Fruit fly (Drosophila melanogaster) whole organism, embryonic: ENCODE data around the gene CG14022.
A peak's percentile ranks its signal among the peaks of the same experiment; 100 is the strongest.

Experiments
- Atf6 ChIP-seq: fragments of 200-800 bp; sonication (Bioruptor generic); IDR thresholded peaks from 2 replicates; pipeline ENCODE4 v1.3.6; 2022; ENCODE audit warnings: missing biosample characterization, missing genetic modification characterization
- CG10274 ChIP-seq: fragments of 200-800 bp; sonication (Bioruptor generic); optimal IDR thresholded peaks from 3 replicates; lab custom pipeline; 2017; ENCODE audit warnings: missing biosample characterization, mild to moderate bottlenecking, missing genetic modification characterization
- CG10543 ChIP-seq: fragments of 200-800 bp; sonication (Bioruptor generic); optimal IDR thresholded peaks from 3 replicates; lab custom pipeline; 2017; ENCODE audit warnings: missing biosample characterization, mild to moderate bottlenecking, missing genetic modification characterization, moderate library complexity
- CG11723 ChIP-seq: fragments of 200-800 bp; sonication (Bioruptor generic); optimal IDR thresholded peaks from 2 replicates; lab custom pipeline; 2017; ENCODE audit warnings: missing biosample characterization, mild to moderate bottlenecking, missing genetic modification characterization
- CG12769 ChIP-seq: fragments of 200-800 bp; sonication (Bioruptor generic); optimal IDR thresholded peaks from 2 replicates; lab custom pipeline; 2019; ENCODE audit warnings: missing biosample characterization, mild to moderate bottlenecking, missing genetic modification characterization, moderate library complexity
- CG17385 ChIP-seq: fragments of 200-800 bp; sonication (Bioruptor generic); optimal IDR thresholded peaks from 3 replicates; lab custom pipeline; 2018; ENCODE audit warnings: missing biosample characterization, mild to moderate bottlenecking, missing genetic modification characterization
- CG18599 ChIP-seq: fragments of 200-800 bp; sonication (Bioruptor generic); optimal IDR thresholded peaks from 3 replicates; lab custom pipeline; 2017; ENCODE audit warnings: missing biosample characterization, missing genetic modification characterization, mild to moderate bottlenecking, moderate library complexity, missing genetic modification reagents
- CG18764 ChIP-seq: fragments of 200-800 bp; sonication (Bioruptor generic); optimal IDR thresholded peaks from 3 replicates; lab custom pipeline; 2016; ENCODE audit warnings: missing biosample characterization, missing genetic modification characterization
- CG34376 ChIP-seq: fragments of 200-800 bp; sonication (Bioruptor generic); optimal IDR thresholded peaks from 2 replicates; lab custom pipeline; 2018; ENCODE audit warnings: missing biosample characterization, mild to moderate bottlenecking, missing genetic modification characterization
- CG4360 ChIP-seq: fragments of 200-800 bp; sonication (Bioruptor generic); IDR thresholded peaks from 2 replicates; pipeline ENCODE4 v1.3.6; 2022; ENCODE audit warnings: missing biosample characterization, missing genetic modification characterization
- CG5180 ChIP-seq: fragments of 200-800 bp; sonication (Bioruptor generic); optimal IDR thresholded peaks from 3 replicates; lab custom pipeline; 2017; ENCODE audit warnings: missing biosample characterization, missing genetic modification characterization, mild to moderate bottlenecking, moderate library complexity, missing genetic modification reagents
- CG5953 ChIP-seq: fragments of 200-800 bp; sonication (Bioruptor generic); IDR thresholded peaks from 2 replicates; pipeline ENCODE4 v1.3.6; 2022; ENCODE audit warnings: missing biosample characterization, missing genetic modification characterization
- CG6272 ChIP-seq: fragments of 200-800 bp; sonication (Bioruptor generic); IDR thresholded peaks from 2 replicates; pipeline ENCODE4 v1.3.6; 2022; ENCODE audit warnings: missing biosample characterization, missing genetic modification characterization
- CG6689 ChIP-seq: fragments of 200-800 bp; sonication (Bioruptor generic); IDR thresholded peaks from 2 replicates; pipeline ENCODE4 v1.3.6; 2022; ENCODE audit warnings: missing biosample characterization, missing genetic modification characterization
- CG6765 ChIP-seq: fragments of 200-800 bp; sonication (Bioruptor generic); optimal IDR thresholded peaks from 3 replicates; lab custom pipeline; 2017; ENCODE audit warnings: missing biosample characterization, mild to moderate bottlenecking, missing genetic modification characterization
- CG9437 ChIP-seq: fragments of 200-800 bp; sonication (Bioruptor generic); optimal IDR thresholded peaks from 2 replicates; lab custom pipeline; 2018; ENCODE audit warnings: missing biosample characterization, mild to moderate bottlenecking, missing genetic modification characterization
- Deaf1 ChIP-seq: fragments of 200-800 bp; optimal IDR thresholded peaks from 3 replicates; lab custom pipeline; 2019; ENCODE audit warnings: missing biosample characterization, mild to moderate bottlenecking, missing genetic modification characterization, moderate library complexity
- Drgx ChIP-seq: fragments of 200-800 bp; sonication (Bioruptor generic); IDR thresholded peaks from 2 replicates; pipeline ENCODE4 v1.3.6; 2022; ENCODE audit warnings: missing biosample characterization, missing genetic modification characterization
- Ets65A ChIP-seq: fragments of 200-800 bp; sonication (Bioruptor generic); peaks from one replicate; lab custom pipeline; 2016; ENCODE audit warnings: missing biosample characterization, missing genetic modification characterization
- HHEX ChIP-seq: fragments of 200-800 bp; sonication (Bioruptor generic); optimal IDR thresholded peaks from 3 replicates; lab custom pipeline; 2017; ENCODE audit warnings: missing biosample characterization, mild to moderate bottlenecking, missing genetic modification characterization, missing genetic modification reagents
- HLH3B ChIP-seq: fragments of 200-800 bp; sonication (Bioruptor generic); IDR thresholded peaks from 2 replicates; pipeline ENCODE4 v1.3.6; 2022; ENCODE audit warnings: missing biosample characterization, missing genetic modification characterization
- Hr78 ChIP-seq, 2 experiments: fragments of 200-800 bp in 1 of 2; fragments of >200 bp in 1 of 2; sonication (Bioruptor generic) in 1 of 2; optimal IDR thresholded peaks; 2 replicates each; lab custom pipeline; 2017 to 2019; ENCODE audit warnings: missing biosample characterization in 2 of 2, missing genetic modification characterization in 2 of 2, mild to moderate bottlenecking in 1 of 2, moderate library complexity in 1 of 2
- Med ChIP-seq: fragments of 200-800 bp; sonication (Bioruptor generic); peaks from one replicate; lab custom pipeline; 2016; ENCODE audit warnings: missing biosample characterization, missing genetic modification characterization, mild to moderate bottlenecking, inconsistent platforms, moderate library complexity
- YL-1 ChIP-seq: fragments of 200-800 bp; sonication (Bioruptor generic); optimal IDR thresholded peaks from 3 replicates; lab custom pipeline; 2017; ENCODE audit warnings: missing biosample characterization, mild to moderate bottlenecking, missing genetic modification characterization
- ato ChIP-seq: fragments of 200-800 bp; sonication (Bioruptor generic); IDR thresholded peaks from 2 replicates; pipeline ENCODE4 v1.3.6; 2022; ENCODE audit warnings: missing biosample characterization, missing genetic modification characterization; ENCODE audit not compliant: partially characterized antibody
- cg ChIP-seq: fragments of 200-800 bp; sonication (Bioruptor generic); optimal IDR thresholded peaks from 3 replicates; lab custom pipeline; 2019; ENCODE audit warnings: missing biosample characterization, mild to moderate bottlenecking, missing genetic modification characterization, moderate library complexity
- chinmo ChIP-seq: fragments of 200-800 bp; sonication (Bioruptor generic); IDR thresholded peaks from 4 replicates; pipeline ENCODE4 v1.3.6; 2022; ENCODE audit warnings: missing biosample characterization, missing genetic modification characterization; ENCODE audit not compliant: partially characterized antibody
- ci ChIP-seq: fragments of 200-800 bp; sonication (Bioruptor generic); IDR thresholded peaks from 3 replicates; pipeline ENCODE4 v1.3.6; 2022; ENCODE audit warnings: missing biosample characterization, missing genetic modification characterization
- crol ChIP-seq: fragments of 200-800 bp; sonication (Bioruptor generic); IDR thresholded peaks from 2 replicates; pipeline ENCODE4 v1.3.6; 2022; ENCODE audit warnings: missing biosample characterization, missing genetic modification characterization
- dysf ChIP-seq: fragments of 200-800 bp; sonication (Bioruptor generic); IDR thresholded peaks from 3 replicates; pipeline ENCODE4 v1.3.6; 2022; ENCODE audit warnings: missing biosample characterization, missing genetic modification characterization
- kay ChIP-seq: fragments of 200-800 bp; sonication (Bioruptor generic); optimal IDR thresholded peaks from 2 replicates; lab custom pipeline; 2016; ENCODE audit warnings: missing biosample characterization, missing genetic modification characterization
- kni ChIP-seq: fragments of 200-800 bp; sonication (Bioruptor generic); optimal IDR thresholded peaks from 3 replicates; lab custom pipeline; 2017; ENCODE audit warnings: mild to moderate bottlenecking, missing biosample characterization, missing genetic modification reagents, missing genetic modification characterization
- lbe ChIP-seq: fragments of 200-800 bp; sonication (Bioruptor generic); optimal IDR thresholded peaks from 2 replicates; lab custom pipeline; 2016; ENCODE audit warnings: missing biosample characterization, mild to moderate bottlenecking, missing genetic modification characterization
- otp ChIP-seq: fragments of 200-800 bp; sonication (Bioruptor generic); IDR thresholded peaks from 3 replicates; pipeline ENCODE4, ENCODE4 v1.3.6; 2022; ENCODE audit warnings: missing biosample characterization, missing genetic modification characterization
- pan ChIP-seq, 4 experiments: fragments of >200 bp in 3 of 4; fragments of 200-800 bp in 1 of 4; sonication (Bioruptor generic) in 1 of 4; optimal IDR thresholded peaks in 3 of 4; IDR thresholded peaks in 1 of 4; 2 replicates each; pipeline versions ENCODE4 v1.3.6 to Lab custom; 2017 to 2022; ENCODE audit warnings: missing biosample characterization in 2 of 4, missing genetic modification characterization in 2 of 4, mixed read lengths in 1 of 4
- prd ChIP-seq, 3 experiments: fragments of >200 bp in 2 of 3; fragments of 200-800 bp in 1 of 3; sonication (Bioruptor generic) in 1 of 3; optimal IDR thresholded peaks in 2 of 3; IDR thresholded peaks in 1 of 3; 2 replicates in 2 of 3; 3 replicates in 1 of 3; pipeline versions ENCODE4 v1.3.6 to Lab custom; 2017 to 2022; ENCODE audit warnings: missing biosample characterization in 1 of 3, missing genetic modification characterization in 1 of 3
- ranshi ChIP-seq: fragments of 200-800 bp; sonication (Bioruptor generic); IDR thresholded peaks from 2 replicates; pipeline ENCODE4 v1.3.6; 2022; ENCODE audit warnings: missing biosample characterization, missing genetic modification characterization
- salm ChIP-seq: fragments of 200-800 bp; sonication (Bioruptor generic); optimal IDR thresholded peaks from 2 replicates; lab custom pipeline; 2018; ENCODE audit warnings: missing biosample characterization, mild to moderate bottlenecking, missing genetic modification characterization
- sens-2 ChIP-seq: fragments of 200-800 bp; sonication (Bioruptor generic); IDR thresholded peaks from 2 replicates; pipeline ENCODE4 v1.3.6; 2022; ENCODE audit warnings: missing biosample characterization, missing genetic modification characterization
- so ChIP-seq: fragments of 200-800 bp; sonication (Bioruptor generic); IDR thresholded peaks from 3 replicates; pipeline ENCODE4 v1.3.6; 2022; ENCODE audit warnings: missing biosample characterization, missing genetic modification characterization
- sob ChIP-seq: fragments of 200-800 bp; sonication (Bioruptor generic); IDR thresholded peaks from 2 replicates; pipeline ENCODE4 v1.3.6; 2022; ENCODE audit warnings: missing biosample characterization, missing genetic modification characterization
- sqz ChIP-seq: fragments of 200-800 bp; sonication (Bioruptor generic); optimal IDR thresholded peaks from 3 replicates; lab custom pipeline; 2018; ENCODE audit warnings: missing biosample characterization, mild to moderate bottlenecking, missing genetic modification characterization
- tin ChIP-seq: fragments of 200-800 bp; sonication (Bioruptor generic); optimal IDR thresholded peaks from 3 replicates; lab custom pipeline; 2016; ENCODE audit warnings: missing biosample characterization, missing genetic modification characterization
- trh ChIP-seq: fragments of 200-800 bp; sonication (Bioruptor generic); optimal IDR thresholded peaks from 2 replicates; lab custom pipeline; 2016; ENCODE audit warnings: missing biosample characterization, missing genetic modification characterization
- vvl ChIP-seq: fragments of 200-800 bp; sonication (Bioruptor generic); IDR thresholded peaks from 2 replicates; pipeline ENCODE4 v1.3.6; 2022; ENCODE audit warnings: missing biosample characterization, missing genetic modification characterization

Gene CG14022

DNA sequence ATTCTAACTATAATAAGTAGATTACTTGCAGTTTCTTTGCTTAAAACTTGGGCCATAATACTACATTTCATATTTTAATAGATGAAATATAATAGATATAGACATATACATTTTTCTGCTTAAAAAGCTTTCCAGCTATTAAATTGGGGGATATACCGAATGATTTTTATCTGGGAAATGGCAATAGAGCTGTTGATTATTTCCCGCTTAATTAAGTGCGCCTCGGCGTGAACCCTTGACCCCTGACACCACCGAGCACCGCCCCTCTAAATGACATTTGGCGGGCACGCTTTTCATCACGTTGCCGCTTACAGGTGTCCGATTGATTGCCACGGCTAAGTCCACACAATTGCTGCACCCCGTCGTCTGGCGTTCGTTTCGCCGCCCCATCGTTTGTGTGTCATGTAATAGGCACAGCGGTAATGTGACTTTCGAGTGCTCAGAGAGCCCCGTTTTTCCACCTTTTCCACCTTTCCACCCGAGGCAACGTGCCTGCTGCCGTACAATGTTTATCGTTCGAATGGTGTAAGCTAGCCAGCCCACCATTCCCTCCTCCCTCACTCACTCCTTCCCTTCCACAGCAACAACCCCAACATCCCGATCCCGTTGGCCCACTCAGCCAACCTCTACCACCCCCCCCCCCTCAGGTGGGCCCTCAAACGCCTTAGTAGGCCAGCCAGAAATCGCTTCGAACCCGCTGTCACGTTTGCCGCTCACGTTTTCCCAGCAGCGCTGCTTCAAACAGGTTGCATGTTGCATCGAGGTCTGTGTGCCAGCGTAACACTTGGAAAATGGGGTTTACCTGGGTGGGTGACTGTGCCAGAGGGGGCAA lies 27.7 kb downstream of the CG14022 start (continued):
- TF ChIP-seq CG11723 (GFP tag; lab: Kevin White, UChicago) (no peak), Ets65A (GFP tag; lab: Kevin White, UChicago) (peak; percentile 14), crol (GFP tag; lab: Robert Waterston, UW) (peak; percentile 99), Drgx (GFP tag; lab: Robert Waterston, UW) (no peak), sob (GFP tag; lab: Robert Waterston, UW) (0 out of 2 replicates have a peak, but pooled peaks have one; percentile 11), prd (optimal IDR thresholded peaks at IDR 0.05; lab: Kevin White, UChicago) (no peak), prd (GFP tag; IDR thresholded peaks at IDR 0.05; lab: Robert Waterston, UW) (0 out of 3 replicates have a peak, but pooled peaks have one; percentile 8), Med (GFP tag; lab: Kevin White, UChicago) (peak; percentile 68), ci (GFP tag; lab: Robert Waterston, UW) (peak; percentile 4; the same call in 1 of the 3 replicates), Hr78 (GFP tag; optimal IDR thresholded peaks at IDR 0.05; lab: Kevin White, UChicago) (peak in 1 of 2 experiments; percentile 86), CG18599 (GFP tag; lab: Kevin White, UChicago) (peak; percentile 20), ranshi (no peak), CG10543 (peak; percentile 35), cg (GFP tag; lab: Kevin White, UChicago) (peak; percentile 31), CG5953 (GFP tag; lab: Robert Waterston, UW) (0 out of 2 replicates have a peak, but pooled peaks have one; percentile 6)

dm6 chr2L:5300237-5300668 lies 28.4 kb downstream of the CG14022 start:
- no peak for TF ChIP-seq kay
- peak; percentile 48 for TF ChIP-seq cg (GFP tag; lab: Kevin White, UChicago)
- peak; percentile 28; the same call in 1 of the 2 replicates for TF ChIP-seq vvl (GFP tag; lab: Robert Waterston, UW)
- TF ChIP-seq CG6689, result 0 out of 2 replicates have a peak, but pooled peaks have one; percentile 36
- TF ChIP-seq sens-2, result peak; percentile 79; the same call in 1 of the 2 replicates
- no peak for TF ChIP-seq lbe (GFP tag; lab: Kevin White, UChicago)
- TF ChIP-seq CG6765 (GFP tag; lab: Kevin White, UChicago), result no peak
- TF ChIP-seq CG6272 (GFP tag; lab: Robert Waterston, UW), result no peak
- no peak for TF ChIP-seq otp (GFP tag; lab: Robert Waterston, UW)
- peak; percentile 87 for TF ChIP-seq CG5180 (GFP tag; lab: Kevin White, UChicago)
- no peak for TF ChIP-seq dysf (GFP tag; lab: Robert Waterston, UW)
- TF ChIP-seq CG4360 (GFP tag; lab: Robert Waterston, UW), result peak; percentile 87
- TF ChIP-seq CG18764 (GFP tag; lab: Kevin White, UChicago), result no peak
- no peak for TF ChIP-seq YL-1 (GFP tag; lab: Kevin White, UChicago)
- peak; percentile 8 for TF ChIP-seq CG12769 (tag; lab: Kevin White, UChicago)
- TF ChIP-seq HHEX (GFP tag; lab: Kevin White, UChicago), result peak; percentile 4
- TF ChIP-seq HLH3B (GFP tag; lab: Robert Waterston, UW), result no peak
- TF ChIP-seq so, result 0 out of 3 replicates have a peak, but pooled peaks have one; percentile 15
- TF ChIP-seq CG9437 (GFP tag; lab: Kevin White, UChicago), result no peak
- peak; percentile 85 for TF ChIP-seq crol (GFP tag; lab: Robert Waterston, UW)
- TF ChIP-seq CG10274 (GFP tag; lab: Kevin White, UChicago), result no peak
- peak; percentile 21 for TF ChIP-seq kni (GFP tag; lab: Kevin White, UChicago)
- no peak for TF ChIP-seq ato
- TF ChIP-seq CG34376 (GFP tag; lab: Kevin White, UChicago), result no peak
- peak; percentile 1 for TF ChIP-seq Deaf1 (tag; lab: Kevin White, UChicago)
- TF ChIP-seq tin, result no peak
- peak; percentile 31 for TF ChIP-seq sqz
- no peak for TF ChIP-seq salm
- TF ChIP-seq trh (GFP tag; lab: Kevin White, UChicago), result no peak
- peak; percentile 67 for TF ChIP-seq CG17385 (GFP tag; lab: Kevin White, UChicago)
- TF ChIP-seq Atf6 (GFP tag; lab: Robert Waterston, UW), result no peak
- TF ChIP-seq chinmo (GFP tag; lab: Robert Waterston, UW), result 0 out of 4 replicates have a peak, but pooled peaks have one; percentile 53
- no peak for TF ChIP-seq pan (optimal IDR thresholded peaks at IDR 0.05; lab: Kevin White, UChicago)
- peak in 1 of 2 experiments; percentile 19 for TF ChIP-seq pan (GFP tag; optimal IDR thresholded peaks at IDR 0.05 in 1 of 2, IDR thresholded peaks at IDR 0.05 in 1 of 2)
